Worm (Caenorhabditis elegans) whole organism, L2 larva: ENCODE results near the gene M28.9.

ENCODE experiments used
- C34F6.9 ChIP-seq: fragments of 150-350 bp; optimal IDR thresholded peaks from 2 replicates; lab custom pipeline; 2014; ENCODE audit warnings: missing biosample characterization, missing genetic modification characterization
- ZK546.5 ChIP-seq: sonication (generic microtip); optimal IDR thresholded peaks from 2 replicates; lab custom pipeline; 2017; ENCODE audit warnings: missing biosample characterization, missing genetic modification characterization
- alr-1 ChIP-seq: fragments of 150-350 bp; optimal IDR thresholded peaks from 2 replicates; lab custom pipeline; 2014; ENCODE audit warnings: missing biosample characterization, missing genetic modification characterization
- aly-2 ChIP-seq: fragments of 150-350 bp; optimal IDR thresholded peaks from 2 replicates; lab custom pipeline; 2014; ENCODE audit warnings: missing biosample characterization, missing genetic modification characterization
- ceh-16 ChIP-seq: fragments of 150-350 bp; optimal IDR thresholded peaks from 2 replicates; lab custom pipeline; 2014; ENCODE audit warnings: missing biosample characterization, missing genetic modification characterization
- ceh-82 ChIP-seq: fragments of 150-350 bp; optimal IDR thresholded peaks from 2 replicates; lab custom pipeline; 2014; ENCODE audit warnings: missing biosample characterization, missing genetic modification characterization
- egl-27 ChIP-seq: sonication (generic microtip); optimal IDR thresholded peaks from 3 replicates; lab custom pipeline; 2017; ENCODE audit warnings: missing biosample characterization, missing genetic modification reagents, missing genetic modification characterization
- elt-3 ChIP-seq: sonication (generic microtip); optimal IDR thresholded peaks from 2 replicates; lab custom pipeline; 2017; ENCODE audit warnings: missing biosample characterization, missing genetic modification characterization
- fos-1 ChIP-seq: fragments of 150-350 bp; optimal IDR thresholded peaks from 2 replicates; lab custom pipeline; 2014; ENCODE audit warnings: missing biosample characterization, missing genetic modification characterization
- gmeb-1 ChIP-seq: fragments of 150-350 bp; optimal IDR thresholded peaks from 2 replicates; lab custom pipeline; 2014; ENCODE audit warnings: missing biosample characterization, missing genetic modification characterization
- lin-11 ChIP-seq: fragments of 150-350 bp; sonication (generic microtip); optimal IDR thresholded peaks from 2 replicates; lab custom pipeline; 2014; ENCODE audit warnings: missing biosample characterization, missing genetic modification characterization, inconsistent platforms, mixed read lengths
- lin-13 ChIP-seq: fragments of 150-350 bp; optimal IDR thresholded peaks from 2 replicates; lab custom pipeline; 2014; ENCODE audit warnings: missing biosample characterization, missing genetic modification reagents, missing genetic modification characterization
- mbf-1 ChIP-seq: sonication (generic microtip); optimal IDR thresholded peaks from 2 replicates; lab custom pipeline; 2017; ENCODE audit warnings: missing biosample characterization, missing genetic modification characterization
- mdl-1 ChIP-seq, 2 experiments: fragments of 150-350 bp in 1 of 2; sonication (generic microtip) in 1 of 2; optimal IDR thresholded peaks; 2 replicates each; lab custom pipeline; 2017; ENCODE audit warnings: missing biosample characterization in 2 of 2, missing genetic modification characterization in 2 of 2
- nhr-10 ChIP-seq: sonication (generic microtip); optimal IDR thresholded peaks from 2 replicates; lab custom pipeline; 2017; ENCODE audit warnings: missing biosample characterization, missing genetic modification characterization
- nhr-11 ChIP-seq: fragments of 150-350 bp; optimal IDR thresholded peaks from 2 replicates; lab custom pipeline; 2014; ENCODE audit warnings: missing biosample characterization, missing genetic modification characterization
- nhr-12 ChIP-seq: fragments of 150-350 bp; optimal IDR thresholded peaks from 2 replicates; lab custom pipeline; 2014; ENCODE audit warnings: missing biosample characterization, missing genetic modification characterization
- nhr-129 ChIP-seq: fragments of 150-350 bp; optimal IDR thresholded peaks from 2 replicates; lab custom pipeline; 2014; ENCODE audit warnings: missing biosample characterization, missing genetic modification characterization
- nhr-6 ChIP-seq: fragments of 150-350 bp; optimal IDR thresholded peaks from 2 replicates; lab custom pipeline; 2014; ENCODE audit warnings: missing biosample characterization, missing genetic modification characterization
- nhr-77 ChIP-seq: fragments of 150-350 bp; optimal IDR thresholded peaks from 2 replicates; lab custom pipeline; 2014; ENCODE audit warnings: missing biosample characterization, missing genetic modification characterization
- peb-1 ChIP-seq: fragments of 150-350 bp; optimal IDR thresholded peaks from 2 replicates; lab custom pipeline; 2014; ENCODE audit warnings: missing biosample characterization, missing genetic modification characterization
- skn-1 ChIP-seq: sonication (generic microtip); optimal IDR thresholded peaks from 2 replicates; lab custom pipeline; 2017; ENCODE audit warnings: missing biosample characterization, missing genetic modification characterization
- snpc-4 ChIP-seq: fragments of 150-350 bp; optimal IDR thresholded peaks from 2 replicates; lab custom pipeline; 2014; ENCODE audit warnings: missing biosample characterization, missing genetic modification characterization
- unc-55 ChIP-seq: fragments of 150-350 bp; sonication (generic microtip); optimal IDR thresholded peaks from 3 replicates; lab custom pipeline; 2014; ENCODE audit warnings: missing biosample characterization, missing genetic modification reagents, missing genetic modification characterization
- zag-1 ChIP-seq: fragments of 150-350 bp; optimal IDR thresholded peaks from 2 replicates; lab custom pipeline; 2014; ENCODE audit warnings: missing biosample characterization, missing genetic modification characterization

M28.9 gene

ce11 chrII:10680614-10681013, 41.4 kb downstream of the M28.9 start:
- no peak for TF ChIP-seq ceh-16 (tag; lab: Kevin White, UChicago)
- TF ChIP-seq lin-11 (tag; lab: Kevin White, UChicago) = no peak
- TF ChIP-seq nhr-6 = no peak
- no peak for TF ChIP-seq ceh-82 (tag; lab: Kevin White, UChicago)
- TF ChIP-seq elt-3 (tag; lab: Kevin White, UChicago) = no peak
- no peak for TF ChIP-seq lin-13 (GFP tag; lab: Kevin White, UChicago)
- TF ChIP-seq gmeb-1 (tag; lab: Kevin White, UChicago) = no peak
- no peak for TF ChIP-seq aly-2 (tag; lab: Kevin White, UChicago)
- no peak for TF ChIP-seq mdl-1 (tag; optimal IDR thresholded peaks at IDR 0.05; lab: Kevin White, UChicago)
- TF ChIP-seq snpc-4 (tag; lab: Kevin White, UChicago) = no peak
- no peak for TF ChIP-seq zag-1 (tag; lab: Kevin White, UChicago)
- no peak for TF ChIP-seq nhr-77
- no peak for TF ChIP-seq alr-1 (tag; lab: Kevin White, UChicago)
- TF ChIP-seq fos-1 = no peak
- no peak for TF ChIP-seq egl-27 (tag; lab: Kevin White, UChicago)
- no peak for TF ChIP-seq unc-55 (GFP tag; lab: Kevin White, UChicago)
- TF ChIP-seq nhr-129 (tag; lab: Kevin White, UChicago) = no peak
- no peak for TF ChIP-seq nhr-11 (tag; lab: Kevin White, UChicago)
- no peak for TF ChIP-seq mbf-1 (tag; lab: Kevin White, UChicago)
- TF ChIP-seq nhr-10 (tag; lab: Kevin White, UChicago) = no peak

ce11 chrII:10684954-10685353, 45.7 kb downstream of the M28.9 start:
- no peak for TF ChIP-seq skn-1
- no peak for TF ChIP-seq unc-55 (GFP tag; lab: Kevin White, UChicago)
- no peak for TF ChIP-seq nhr-129 (tag; lab: Kevin White, UChicago)
- TF ChIP-seq peb-1 (tag; lab: Kevin White, UChicago) = no peak
- no peak for TF ChIP-seq nhr-6
- no peak for TF ChIP-seq ZK546.5 (tag; lab: Kevin White, UChicago)
- TF ChIP-seq mbf-1 (tag; lab: Kevin White, UChicago) = no peak
- TF ChIP-seq nhr-77 = no peak
- no peak for TF ChIP-seq nhr-12
- no peak for TF ChIP-seq zag-1 (tag; lab: Kevin White, UChicago)
- TF ChIP-seq fos-1 = no peak
- TF ChIP-seq C34F6.9 (tag; lab: Kevin White, UChicago) = no peak
- no peak for TF ChIP-seq lin-11 (tag; lab: Kevin White, UChicago)
